Worm (Caenorhabditis elegans) whole organism, young adult: ENCODE results near the gene srh-270.
A peak's percentile ranks its signal among the peaks of the same experiment; 100 is the strongest.

Experiments
- C17E4.6 ChIP-seq: fragments of 200-800 bp; sonication (Bioruptor generic); IDR thresholded peaks from 2 replicates; pipeline ENCODE4 v1.3.6; 2022; ENCODE audit warnings: missing genetic modification reagents, missing genetic modification characterization, missing compliant biosample characterization
- F23B12.7 ChIP-seq: sonication (generic microtip); optimal IDR thresholded peaks from 2 replicates; lab custom pipeline; 2017; ENCODE audit warnings: missing genetic modification characterization, mild to moderate bottlenecking, missing compliant biosample characterization, antibody characterized with exemption, moderate library complexity; ENCODE audit not compliant: insufficient read depth
- F33H1.4 ChIP-seq: fragments of 200-800 bp; sonication (Bioruptor generic); IDR thresholded peaks from 2 replicates; pipeline ENCODE4 v1.3.6; 2022; ENCODE audit warnings: missing genetic modification reagents, missing genetic modification characterization, missing compliant biosample characterization
- F37B4.10 ChIP-seq: fragments of 200-800 bp; sonication (Bioruptor generic); IDR thresholded peaks from 2 replicates; pipeline ENCODE4 v1.3.6; 2022; ENCODE audit warnings: missing genetic modification characterization, missing compliant biosample characterization
- F39B2.1 ChIP-seq: fragments of 200-800 bp; sonication (Bioruptor generic); IDR thresholded peaks from 2 replicates; pipeline ENCODE4 v1.3.6; 2022; ENCODE audit warnings: missing genetic modification reagents, missing genetic modification characterization, missing compliant biosample characterization
- F57A8.1 ChIP-seq: fragments of 200-800 bp; sonication (Bioruptor generic); optimal IDR thresholded peaks from 2 replicates; lab custom pipeline; 2018; ENCODE audit warnings: mild to moderate bottlenecking, missing genetic modification characterization, moderate library complexity, missing compliant biosample characterization
- T07F8.4 ChIP-seq: sonication (generic microtip); optimal IDR thresholded peaks from 2 replicates; lab custom pipeline; 2016; ENCODE audit warnings: mild to moderate bottlenecking, missing genetic modification characterization, moderate library complexity, missing compliant biosample characterization
- Y53G8AR.9 ChIP-seq: fragments of 200-800 bp; sonication (Bioruptor generic); conservative IDR thresholded peaks from 2 replicates; pipeline ENCODE4 v1.3.6; 2022; ENCODE audit warnings: missing genetic modification reagents, missing genetic modification characterization, missing compliant biosample characterization
- aptf-2 ChIP-seq: fragments of 200-800 bp; sonication (Bioruptor generic); conservative IDR thresholded peaks from 2 replicates; pipeline ENCODE4 v1.3.6; 2022; ENCODE audit warnings: missing genetic modification reagents, missing genetic modification characterization, missing compliant biosample characterization
- aptf-3 ChIP-seq: fragments of 200-800 bp; sonication (Bioruptor generic); IDR thresholded peaks from 2 replicates; pipeline ENCODE4 v1.3.6; 2022; ENCODE audit warnings: missing genetic modification characterization, missing compliant biosample characterization
- atf-7 ChIP-seq: sonication (generic microtip); optimal IDR thresholded peaks from 2 replicates; lab custom pipeline; 2017; ENCODE audit warnings: mild to moderate bottlenecking, missing genetic modification characterization, missing compliant biosample characterization
- ceh-100 ChIP-seq: fragments of 200-800 bp; sonication (Bioruptor generic); IDR thresholded peaks from 2 replicates; pipeline ENCODE4 v1.3.6; 2022; ENCODE audit warnings: missing genetic modification reagents, missing genetic modification characterization, missing compliant biosample characterization
- ceh-40 ChIP-seq: fragments of 200-800 bp; sonication (Bioruptor generic); IDR thresholded peaks from 2 replicates; pipeline ENCODE4 v1.3.6; 2022; ENCODE audit warnings: missing genetic modification characterization, missing compliant biosample characterization
- egrh-3 ChIP-seq: fragments of 200-800 bp; sonication (Bioruptor generic); IDR thresholded peaks from 2 replicates; pipeline ENCODE4 v1.3.6; 2022; ENCODE audit warnings: missing genetic modification reagents, missing genetic modification characterization, missing compliant biosample characterization
- fkh-3 ChIP-seq: sonication (generic microtip); optimal IDR thresholded peaks from 2 replicates; lab custom pipeline; 2016; ENCODE audit warnings: mild to moderate bottlenecking, missing genetic modification characterization, missing compliant biosample characterization
- hlh-12 ChIP-seq: sonication (generic microtip); optimal IDR thresholded peaks from 2 replicates; lab custom pipeline; 2016; ENCODE audit warnings: missing genetic modification characterization, missing compliant biosample characterization
- hlh-26 ChIP-seq: fragments of 200-800 bp; sonication (Bioruptor generic); conservative IDR thresholded peaks from 2 replicates; pipeline ENCODE4 v1.3.6; 2022; ENCODE audit warnings: missing genetic modification reagents, missing genetic modification characterization, missing compliant biosample characterization
- hmg-20 ChIP-seq: fragments of 200-800 bp; sonication (Bioruptor generic); IDR thresholded peaks from 2 replicates; pipeline ENCODE4 v1.3.6; 2022; ENCODE audit warnings: missing genetic modification reagents, missing genetic modification characterization, missing compliant biosample characterization
- hrde-1 ChIP-seq: sonication (generic microtip); optimal IDR thresholded peaks from 2 replicates; lab custom pipeline; 2016; ENCODE audit warnings: missing genetic modification characterization, mild to moderate bottlenecking, missing compliant biosample characterization, moderate library complexity, missing genotype, missing genetic modification reagents, borderline replicate concordance
- hsf-1 ChIP-seq: fragments of 200-800 bp; sonication (Bioruptor generic); IDR thresholded peaks from 2 replicates; pipeline ENCODE4 v1.3.6; 2022; ENCODE audit warnings: missing genetic modification reagents, missing genetic modification characterization, missing compliant biosample characterization
- lag-1 ChIP-seq: fragments of 200-800 bp; sonication (Bioruptor generic); IDR thresholded peaks from 2 replicates; pipeline ENCODE4 v1.3.6; 2022; ENCODE audit warnings: missing genetic modification reagents, missing genetic modification characterization, missing compliant biosample characterization
- lin-35 ChIP-seq, 3 experiments: fragments of 150-350 bp in 2 of 3; sonication (generic microtip) in 1 of 3; optimal IDR thresholded peaks; 2 replicates each; lab custom pipeline; 2014 to 2018; ENCODE audit warnings: missing biosample characterization in 3 of 3, missing genetic modification characterization in 3 of 3, missing genetic modification reagents in 3 of 3
- lsl-1 ChIP-seq: fragments of 200-800 bp; sonication (Bioruptor generic); optimal IDR thresholded peaks from 2 replicates; lab custom pipeline; 2018; ENCODE audit warnings: mild to moderate bottlenecking, missing genetic modification characterization, moderate library complexity, missing compliant biosample characterization
- madf-10 ChIP-seq: sonication (generic microtip); optimal IDR thresholded peaks from 2 replicates; lab custom pipeline; 2016; ENCODE audit warnings: mild to moderate bottlenecking, missing genetic modification characterization, missing compliant biosample characterization
- madf-3 ChIP-seq: fragments of 200-800 bp; sonication (Bioruptor generic); IDR thresholded peaks from 2 replicates; pipeline ENCODE4 v1.3.6; 2022; ENCODE audit warnings: missing genetic modification reagents, missing genetic modification characterization, missing compliant biosample characterization
- mxl-1 ChIP-seq: sonication (generic microtip); optimal IDR thresholded peaks from 2 replicates; lab custom pipeline; 2016; ENCODE audit warnings: missing genetic modification characterization, missing compliant biosample characterization
- nfyb-1 ChIP-seq: fragments of 200-800 bp; sonication (Bioruptor generic); IDR thresholded peaks from 2 replicates; pipeline ENCODE4 v1.3.6; 2022; ENCODE audit warnings: missing genetic modification reagents, missing genetic modification characterization, missing compliant biosample characterization
- nhr-27 ChIP-seq: fragments of 200-800 bp; sonication (Bioruptor generic); optimal IDR thresholded peaks from 2 replicates; lab custom pipeline; 2018; ENCODE audit warnings: mild to moderate bottlenecking, missing genetic modification characterization, moderate library complexity, missing compliant biosample characterization
- nhr-80 ChIP-seq: sonication (generic microtip); optimal IDR thresholded peaks from 2 replicates; lab custom pipeline; 2016; ENCODE audit warnings: missing genetic modification characterization, missing compliant biosample characterization
- nhr-90 ChIP-seq: sonication (generic microtip); optimal IDR thresholded peaks from 2 replicates; lab custom pipeline; 2016; ENCODE audit warnings: missing genotype, mild to moderate bottlenecking, missing genetic modification characterization, missing compliant biosample characterization
- pha-4 ChIP-seq: fragments of 150-350 bp; sonication (generic microtip); optimal IDR thresholded peaks from 2 replicates; lab custom pipeline; 2014; ENCODE audit warnings: missing biosample characterization, missing genetic modification reagents, missing genetic modification characterization
- rec-8 ChIP-seq, 2 experiments: sonication (generic microtip); optimal IDR thresholded peaks; 2 replicates each; lab custom pipeline; 2016; ENCODE audit warnings: mild to moderate bottlenecking in 2 of 2, missing genetic modification characterization in 2 of 2, missing genetic modification reagents in 2 of 2, missing genotype in 2 of 2, missing biosample characterization in 1 of 2, missing compliant biosample characterization in 1 of 2, moderate library complexity in 1 of 2
- snpc-1.1 ChIP-seq: sonication (generic microtip); optimal IDR thresholded peaks from 2 replicates; lab custom pipeline; 2017; ENCODE audit warnings: missing genetic modification characterization, mild to moderate bottlenecking, missing compliant biosample characterization, antibody characterized with exemption, moderate library complexity, missing genotype, missing genetic modification reagents; ENCODE audit not compliant: insufficient read depth
- snpc-1.3 ChIP-seq: sonication (generic microtip); optimal IDR thresholded peaks from 2 replicates; lab custom pipeline; 2017; ENCODE audit warnings: missing genetic modification characterization, mild to moderate bottlenecking, missing compliant biosample characterization, antibody characterized with exemption, moderate library complexity, missing genotype, missing genetic modification reagents; ENCODE audit not compliant: insufficient read depth
- snpc-4 ChIP-seq, 5 experiments: fragments of 150-350 bp in 1 of 5; sonication (generic microtip) in 4 of 5; optimal IDR thresholded peaks; 2 replicates each; lab custom pipeline; 2014 to 2018; ENCODE audit warnings: missing genetic modification characterization in 5 of 5, missing biosample characterization in 3 of 5, antibody characterized with exemption in 2 of 5, mild to moderate bottlenecking in 2 of 5, missing compliant biosample characterization in 2 of 5, missing genotype in 2 of 5, moderate library complexity in 2 of 5, missing genetic modification reagents in 1 of 5
- somi-1 ChIP-seq: fragments of 200-800 bp; sonication (Bioruptor generic); optimal IDR thresholded peaks from 2 replicates; lab custom pipeline; 2018; ENCODE audit warnings: mild to moderate bottlenecking, missing genetic modification characterization, missing compliant biosample characterization
- sptf-2 ChIP-seq: fragments of 200-800 bp; sonication (Bioruptor generic); optimal IDR thresholded peaks from 2 replicates; lab custom pipeline; 2018; ENCODE audit warnings: mild to moderate bottlenecking, missing genetic modification characterization, missing compliant biosample characterization
- tbp1 ChIP-seq: fragments of 200-800 bp; sonication (Bioruptor generic); optimal IDR thresholded peaks from 2 replicates; lab custom pipeline; 2018; ENCODE audit warnings: mild to moderate bottlenecking, missing genetic modification characterization, missing compliant biosample characterization
- tlf-1 ChIP-seq: fragments of 200-800 bp; sonication (Bioruptor generic); optimal IDR thresholded peaks from 2 replicates; lab custom pipeline; 2018; ENCODE audit warnings: mild to moderate bottlenecking, missing genetic modification characterization, missing compliant biosample characterization
- unc-62 ChIP-seq: fragments of 150-350 bp; optimal IDR thresholded peaks from 2 replicates; lab custom pipeline; 2014; ENCODE audit warnings: missing biosample characterization, missing genetic modification reagents, missing genetic modification characterization
- xnd-1 ChIP-seq: sonication (generic microtip); optimal IDR thresholded peaks from 2 replicates; lab custom pipeline; 2016; ENCODE audit warnings: missing genotype, missing genetic modification reagents, missing genetic modification characterization, missing compliant biosample characterization
- ztf-3 ChIP-seq: fragments of 200-800 bp; sonication (Bioruptor generic); optimal IDR thresholded peaks from 2 replicates; lab custom pipeline; 2018; ENCODE audit warnings: mild to moderate bottlenecking, missing genetic modification characterization, missing compliant biosample characterization

Gene srh-270

ce11 chrV:2884411-2884810 lies 23.0 kb upstream of the srh-270 start, which contains the start of gene sre-24 (continued):
- no peak for TF ChIP-seq hlh-12 (tag; lab: Kevin White, UChicago)
- no peak for TF ChIP-seq F57A8.1 (GFP tag; lab: Kevin White, UChicago)
- TF ChIP-seq pha-4 (tag; lab: Kevin White, UChicago): no peak
- no peak for TF ChIP-seq snpc-1.1 (tag; lab: Kevin White, UChicago)

ce11 chrV:2883097-2883496 lies 21.7 kb upstream of the srh-270 start:
- TF ChIP-seq ztf-3 (no peak), madf-3 (GFP tag; lab: Robert Waterston, UW) (0 out of 2 replicates have a peak, but pooled peaks have one; percentile 41), hlh-26 (no peak), Y53G8AR.9 (no peak), F37B4.10 (GFP tag; lab: Robert Waterston, UW) (peak; percentile 96; the same call in 1 of the 2 replicates), hsf-1 (GFP tag; lab: Robert Waterston, UW) (no peak), atf-7 (no peak), nfyb-1 (GFP tag; lab: Robert Waterston, UW) (no peak), snpc-1.3 (tag; lab: Kevin White, UChicago) (no peak)

- TF ChIP-seq nhr-80 (tag; lab: Kevin White, UChicago) (peak; percentile 23), lag-1 (GFP tag; lab: Robert Waterston, UW) (no peak), tbp1 (GFP tag; lab: Kevin White, UChicago) (no peak), C17E4.6 (GFP tag; lab: Robert Waterston, UW) (no peak), nhr-90 (tag; lab: Kevin White, UChicago) (no peak), madf-10 (tag; lab: Kevin White, UChicago) (no peak), hmg-20 (no peak), sptf-2 (GFP tag; lab: Kevin White, UChicago) (no peak), somi-1 (no peak), aptf-3 (no peak), lin-35 (GFP tag; optimal IDR thresholded peaks at IDR 0.05; lab: Kevin White, UChicago) (no peak), pha-4 (tag; lab: Kevin White, UChicago) (peak; percentile 34), lsl-1 (GFP tag; lab: Kevin White, UChicago) (no peak), ceh-40 (no peak), egrh-3 (GFP tag; lab: Robert Waterston, UW) (no peak)
- TF ChIP-seq, all 124 proteins: peak for 2
These were observed 20.2 kb upstream of the srh-270 start for ce11 chrV:2881565-2881964.

ce11 chrV:2881016-2881415 lies 19.6 kb upstream of the srh-270 start, which contains the start of gene ifc-1:
Gene ifc-1 (plus strand): TSS chrV:2881393.
- no peak for TF ChIP-seq unc-62 (GFP tag; lab: Kevin White, UChicago)
- no peak for TF ChIP-seq fkh-3 (tag; lab: Kevin White, UChicago)
- TF ChIP-seq F23B12.7 (tag; lab: Kevin White, UChicago): no peak
- no peak for TF ChIP-seq xnd-1
- TF ChIP-seq madf-3 (GFP tag; lab: Robert Waterston, UW): no peak
- no peak for TF ChIP-seq nhr-27 (tag; lab: Kevin White, UChicago)
- no peak for TF ChIP-seq T07F8.4 (tag; lab: Kevin White, UChicago)
- no peak for TF ChIP-seq hrde-1
- no peak for TF ChIP-seq snpc-4 (GFP tag; optimal IDR thresholded peaks at IDR 0.05; lab: Kevin White, UChicago)
- no peak for TF ChIP-seq snpc-4 (tag; optimal IDR thresholded peaks at IDR 0.05; lab: Kevin White, UChicago)
- no peak for TF ChIP-seq nhr-90 (tag; lab: Kevin White, UChicago)
- no peak for TF ChIP-seq ceh-100 (GFP tag; lab: Robert Waterston, UW)
- TF ChIP-seq aptf-2 (GFP tag; lab: Robert Waterston, UW): no peak
- no peak for TF ChIP-seq F39B2.1
- no peak for TF ChIP-seq somi-1
- TF ChIP-seq rec-8 (tag; optimal IDR thresholded peaks at IDR 0.05; lab: Kevin White, UChicago): no peak
- TF ChIP-seq mxl-1 (tag; lab: Kevin White, UChicago): no peak
- no peak for TF ChIP-seq tlf-1 (GFP tag; lab: Kevin White, UChicago)
- no peak for TF ChIP-seq F33H1.4 (GFP tag; lab: Robert Waterston, UW)
